Fruit fly (Drosophila melanogaster): ENCODE results near the gene CG5149.

Gene CG5149

dm6 chr2L:7422429-7423283 lies 34.6 kb upstream of the CG5149 start (continued):
- TF ChIP-seq NC2α (GFP tag; optimal IDR thresholded peaks at IDR 0.05) (no peak), Hr78 (GFP tag; optimal IDR thresholded peaks at IDR 0.05) (no peak), sim (GFP tag; IDR thresholded peaks at IDR 0.05) (0 out of 2 replicates have a peak, but pooled peaks have one; percentile 39), Ssrp (tag; optimal IDR thresholded peaks at IDR 0.05) (peak; percentile 6), CG12236 (GFP tag; optimal IDR thresholded peaks at IDR 0.05) (no peak), phol (tag; optimal IDR thresholded peaks at IDR 0.05) (peak; percentile 24), Sin3A (optimal IDR thresholded peaks at IDR 0.05) (no peak), Scr (GFP tag; IDR thresholded peaks at IDR 0.05; ENCODE audit: partially characterized antibody) (no peak), CG6272 (GFP tag; IDR thresholded peaks at IDR 0.05) (no peak), dpn (GFP tag; optimal IDR thresholded peaks at IDR 0.05) (no peak), pfk (GFP tag; optimal IDR thresholded peaks at IDR 0.05) (no peak), onecut (GFP tag; IDR thresholded peaks at IDR 0.05) (no peak), CG32767 (GFP tag; IDR thresholded peaks at IDR 0.05) (no peak), CG11504 (tag; optimal IDR thresholded peaks at IDR 0.05) (peak; percentile 27), CG1233 (GFP tag; optimal IDR thresholded peaks at IDR 0.05) (no peak), Hand (GFP tag; optimal IDR thresholded peaks at IDR 0.05) (no peak), run (tag; optimal IDR thresholded peaks at IDR 0.05) (no peak), CG15011 (GFP tag; optimal IDR thresholded peaks at IDR 0.05) (no peak), Sox100B (GFP tag; optimal IDR thresholded peaks at IDR 0.05) (peak; percentile 4), ttk (GFP tag; IDR thresholded peaks at IDR 0.05) (0 out of 2 replicates have a peak, but pooled peaks have one; percentile 8), CG11723 (GFP tag; optimal IDR thresholded peaks at IDR 0.05) (no peak), CG9817 (tag; optimal IDR thresholded peaks at IDR 0.05) (no peak), CG31388 (GFP tag; optimal IDR thresholded peaks at IDR 0.05) (no peak), Taf1 (GFP tag; IDR thresholded peaks at IDR 0.05) (no peak), CG34376 (GFP tag; optimal IDR thresholded peaks at IDR 0.05) (no peak), ci (GFP tag; IDR thresholded peaks at IDR 0.05) (peak; percentile 58; the same call in 1 of the 3 replicates), Rx (GFP tag; IDR thresholded peaks at IDR 0.05) (no peak), CG11560 (tag; IDR thresholded peaks at IDR 0.05) (no peak), Hey (tag; optimal IDR thresholded peaks at IDR 0.05) (no peak), HLH54F (GFP tag; optimal IDR thresholded peaks at IDR 0.05) (no peak), pan (optimal IDR thresholded peaks at IDR 0.05) (no peak), pan (GFP tag; optimal IDR thresholded peaks at IDR 0.05 in 1 of 2, IDR thresholded peaks at IDR 0.05 in 1 of 2) (no peak), pho (GFP tag; optimal IDR thresholded peaks at IDR 0.05) (no peak), HHEX (GFP tag; optimal IDR thresholded peaks at IDR 0.05) (no peak), slp2 (GFP tag; optimal IDR thresholded peaks at IDR 0.05) (no peak), tna (GFP tag; IDR thresholded peaks at IDR 0.05; ENCODE audit: partially characterized antibody) (no peak), CG7271 (tag; optimal IDR thresholded peaks at IDR 0.05) (no peak), seq (GFP tag; IDR thresholded peaks at IDR 0.05) (no peak), Trl (optimal IDR thresholded peaks at IDR 0.05) (peak in 1 of 2 experiments; percentile 47), Trl (GFP tag; optimal IDR thresholded peaks at IDR 0.05) (no peak), CG12744 (GFP tag; optimal IDR thresholded peaks at IDR 0.05) (no peak), Abd-B (GFP tag; optimal IDR thresholded peaks at IDR 0.05) (no peak), vfl (GFP tag; optimal IDR thresholded peaks at IDR 0.05) (no peak), CG6813 (GFP tag; optimal IDR thresholded peaks at IDR 0.05) (no peak), usp (GFP tag; optimal IDR thresholded peaks at IDR 0.05) (no peak), CG12769 (tag; optimal IDR thresholded peaks at IDR 0.05) (no peak), Ada2b (GFP tag; IDR thresholded peaks at IDR 0.05) (no peak), klu (GFP tag; IDR thresholded peaks at IDR 0.05) (no peak), rib (GFP tag; IDR thresholded peaks at IDR 0.05) (peak; percentile 28; the same call in 1 of the 2 replicates), bsh (GFP tag; optimal IDR thresholded peaks at IDR 0.05) (peak in 1 of 2 experiments; percentile 73)

All from whole organism, embryonic.